Worm (Caenorhabditis elegans) whole organism, late embryonic: ENCODE results near the gene Y50D4A.10.

ENCODE experiments used
- ahr-1 ChIP-seq: sonication (generic microtip); optimal IDR thresholded peaks from 2 replicates; lab custom pipeline; 2016; ENCODE audit warnings: missing genetic modification characterization, missing compliant biosample characterization
- ama-1 ChIP-seq: fragments of 150-350 bp; optimal IDR thresholded peaks from 2 replicates; lab custom pipeline; 2014
- ceh-19 ChIP-seq: fragments of 200-800 bp; sonication (Bioruptor generic); optimal IDR thresholded peaks from 2 replicates; lab custom pipeline; 2018; ENCODE audit warnings: mild to moderate bottlenecking, missing genetic modification characterization, missing compliant biosample characterization
- ceh-31 ChIP-seq: sonication (generic microtip); optimal IDR thresholded peaks from 2 replicates; lab custom pipeline; 2016; ENCODE audit warnings: missing genetic modification characterization, missing compliant biosample characterization
- fkh-10 ChIP-seq: fragments of 150-350 bp; optimal IDR thresholded peaks from 2 replicates; lab custom pipeline; 2014; ENCODE audit warnings: missing biosample characterization, missing genetic modification reagents, missing genetic modification characterization
- hlh-30 ChIP-seq: sonication (generic microtip); optimal IDR thresholded peaks from 2 replicates; lab custom pipeline; 2017; ENCODE audit warnings: antibody characterized with exemption, missing genetic modification characterization, missing compliant biosample characterization; ENCODE audit not compliant: insufficient read depth
- hlh-6 ChIP-seq: sonication (generic microtip); optimal IDR thresholded peaks from 2 replicates; lab custom pipeline; 2016; ENCODE audit warnings: missing genotype, missing genetic modification characterization, missing compliant biosample characterization
- pat-9 ChIP-seq: fragments of 200-800 bp; sonication (Bioruptor generic); optimal IDR thresholded peaks from 2 replicates; lab custom pipeline; 2018; ENCODE audit warnings: mild to moderate bottlenecking, missing genetic modification characterization, moderate library complexity, missing compliant biosample characterization
- sox-2 ChIP-seq: fragments of 200-800 bp; sonication (Bioruptor generic); IDR thresholded peaks from 2 replicates; pipeline ENCODE4 v1.3.6; 2022; ENCODE audit warnings: missing genetic modification reagents, missing genetic modification characterization, missing compliant biosample characterization
- ttx-3 ChIP-seq: sonication (generic microtip); optimal IDR thresholded peaks from 2 replicates; lab custom pipeline; 2016; ENCODE audit warnings: missing genetic modification reagents, missing genetic modification characterization, missing compliant biosample characterization
- unc-3 ChIP-seq, 2 experiments: fragments of 200-800 bp in 1 of 2; sonication (Bioruptor generic) in 1 of 2; sonication (generic microtip) in 1 of 2; conservative IDR thresholded peaks in 1 of 2; optimal IDR thresholded peaks in 1 of 2; 2 replicates each; pipeline versions ENCODE4 v1.3.6 to Lab custom; 2016 to 2022; ENCODE audit warnings: missing compliant biosample characterization in 2 of 2, missing genetic modification characterization in 2 of 2, missing genetic modification reagents in 1 of 2
- unc-86 ChIP-seq: sonication (generic microtip); optimal IDR thresholded peaks from 2 replicates; lab custom pipeline; 2016; ENCODE audit warnings: missing genetic modification characterization, missing compliant biosample characterization

ce11 chrV:1220509-1220908 lies at the start of gene Y50D4A.10:
- TF ChIP-seq pat-9 (no peak), ceh-31 (tag; lab: Kevin White, UChicago) (no peak), unc-3 (GFP tag; conservative IDR thresholded peaks at IDR 0.05; lab: Robert Waterston, UW) (no peak), unc-3 (tag; optimal IDR thresholded peaks at IDR 0.05; lab: Kevin White, UChicago) (no peak), sox-2 (GFP tag; lab: Robert Waterston, UW) (no peak), fkh-10 (GFP tag; lab: Kevin White, UChicago) (no peak), unc-86 (tag; lab: Kevin White, UChicago) (no peak), hlh-30 (tag; lab: Kevin White, UChicago) (no peak), ceh-19 (GFP tag; lab: Kevin White, UChicago) (no peak), ahr-1 (tag; lab: Kevin White, UChicago) (no peak), ttx-3 (tag; lab: Kevin White, UChicago) (no peak), ama-1 (no peak), hlh-6 (no peak)
